Worm (Caenorhabditis elegans) whole organism, young adult: ENCODE measurements around the gene pbs-6.

Source experiments
- B0261.1 ChIP-seq: sonication (generic microtip); optimal IDR thresholded peaks from 2 replicates; lab custom pipeline; 2016; ENCODE audit warnings: mild to moderate bottlenecking, missing genetic modification characterization, moderate library complexity, missing compliant biosample characterization
- C06A6.2 ChIP-seq: fragments of 200-800 bp; sonication (Bioruptor generic); conservative IDR thresholded peaks from 2 replicates; pipeline ENCODE4 v1.3.6; 2022; ENCODE audit warnings: missing genetic modification characterization, missing compliant biosample characterization
- D2030.7 ChIP-seq: fragments of 200-800 bp; sonication (Bioruptor generic); IDR thresholded peaks from 2 replicates; pipeline ENCODE4 v1.3.6; 2022; ENCODE audit warnings: missing genetic modification reagents, missing genetic modification characterization, missing compliant biosample characterization
- F37B4.10 ChIP-seq: fragments of 200-800 bp; sonication (Bioruptor generic); IDR thresholded peaks from 2 replicates; pipeline ENCODE4 v1.3.6; 2022; ENCODE audit warnings: missing genetic modification characterization, missing compliant biosample characterization
- F49E8.2 ChIP-seq: sonication (generic microtip); optimal IDR thresholded peaks from 3 replicates; lab custom pipeline; 2017; ENCODE audit warnings: missing genetic modification characterization, mild to moderate bottlenecking, missing compliant biosample characterization, antibody characterized with exemption, moderate library complexity; ENCODE audit not compliant: insufficient read depth
- F52B5.7 ChIP-seq: sonication (generic microtip); optimal IDR thresholded peaks from 2 replicates; lab custom pipeline; 2016; ENCODE audit warnings: mild to moderate bottlenecking, missing genetic modification characterization, missing compliant biosample characterization
- T07F8.4 ChIP-seq: sonication (generic microtip); optimal IDR thresholded peaks from 2 replicates; lab custom pipeline; 2016; ENCODE audit warnings: mild to moderate bottlenecking, missing genetic modification characterization, moderate library complexity, missing compliant biosample characterization
- T26A5.8 ChIP-seq: sonication (generic microtip); optimal IDR thresholded peaks from 2 replicates; lab custom pipeline; 2016; ENCODE audit warnings: missing genetic modification characterization, missing compliant biosample characterization
- Y56A3A.18 ChIP-seq: fragments of 200-800 bp; sonication (Bioruptor generic); IDR thresholded peaks from 2 replicates; pipeline ENCODE4 v1.3.6; 2022; ENCODE audit warnings: missing genetic modification reagents, missing genetic modification characterization, missing compliant biosample characterization
- Y67H2A.10 ChIP-seq: fragments of 200-800 bp; sonication (Bioruptor generic); conservative IDR thresholded peaks from 2 replicates; pipeline ENCODE4 v1.3.6; 2022; ENCODE audit warnings: missing genetic modification reagents, missing genetic modification characterization, missing compliant biosample characterization
- ama-1 ChIP-seq, 3 experiments: fragments of 150-350 bp in 1 of 3; sonication (generic microtip) in 2 of 3; optimal IDR thresholded peaks; 2 replicates each; lab custom pipeline; 2014 to 2018; ENCODE audit warnings: missing biosample characterization in 2 of 3, missing genetic modification characterization in 2 of 3, missing genetic modification reagents in 2 of 3
- aptf-2 ChIP-seq: fragments of 200-800 bp; sonication (Bioruptor generic); conservative IDR thresholded peaks from 2 replicates; pipeline ENCODE4 v1.3.6; 2022; ENCODE audit warnings: missing genetic modification reagents, missing genetic modification characterization, missing compliant biosample characterization
- aptf-3 ChIP-seq: fragments of 200-800 bp; sonication (Bioruptor generic); IDR thresholded peaks from 2 replicates; pipeline ENCODE4 v1.3.6; 2022; ENCODE audit warnings: missing genetic modification characterization, missing compliant biosample characterization
- attf-3 ChIP-seq: fragments of 200-800 bp; sonication (Bioruptor generic); conservative IDR thresholded peaks from 2 replicates; pipeline ENCODE4 v1.3.6; 2022; ENCODE audit warnings: missing genetic modification reagents, missing genetic modification characterization, missing compliant biosample characterization
- attf-5 ChIP-seq: fragments of 200-800 bp; sonication (Bioruptor generic); optimal IDR thresholded peaks from 2 replicates; lab custom pipeline; 2018; ENCODE audit warnings: mild to moderate bottlenecking, missing genetic modification characterization, missing compliant biosample characterization
- bed-1 ChIP-seq: fragments of 200-800 bp; sonication (Bioruptor generic); IDR thresholded peaks from 2 replicates; pipeline ENCODE4 v1.3.6; 2022; ENCODE audit warnings: missing genetic modification reagents, missing genetic modification characterization, missing compliant biosample characterization
- cebp-1 ChIP-seq, 2 experiments: fragments of 200-800 bp in 1 of 2; sonication (Bioruptor generic) in 1 of 2; sonication (generic microtip) in 1 of 2; IDR thresholded peaks in 1 of 2; optimal IDR thresholded peaks in 1 of 2; 2 replicates each; pipeline versions ENCODE4 v1.3.6 to Lab custom; 2017 to 2022; ENCODE audit warnings: missing compliant biosample characterization in 2 of 2, missing genetic modification characterization in 2 of 2, mild to moderate bottlenecking in 1 of 2, missing genetic modification reagents in 1 of 2, moderate library complexity in 1 of 2
- cebp-2 ChIP-seq: fragments of 200-800 bp; sonication (Bioruptor generic); IDR thresholded peaks from 2 replicates; pipeline ENCODE4 v1.3.6; 2022; ENCODE audit warnings: missing genetic modification characterization, missing compliant biosample characterization
- ceh-40 ChIP-seq: fragments of 200-800 bp; sonication (Bioruptor generic); IDR thresholded peaks from 2 replicates; pipeline ENCODE4 v1.3.6; 2022; ENCODE audit warnings: missing genetic modification characterization, missing compliant biosample characterization
- ceh-58 ChIP-seq: fragments of 200-800 bp; sonication (Bioruptor generic); IDR thresholded peaks from 2 replicates; pipeline ENCODE4 v1.3.6; 2022; ENCODE audit warnings: missing genetic modification characterization, missing compliant biosample characterization
- ceh-91 ChIP-seq: fragments of 200-800 bp; sonication (Bioruptor generic); IDR thresholded peaks from 2 replicates; pipeline ENCODE4 v1.3.6; 2022; ENCODE audit warnings: missing genetic modification reagents, missing genetic modification characterization, missing compliant biosample characterization
- chd-7 ChIP-seq: sonication (generic microtip); optimal IDR thresholded peaks from 2 replicates; lab custom pipeline; 2016; ENCODE audit warnings: mild to moderate bottlenecking, missing genetic modification characterization, moderate library complexity, missing compliant biosample characterization
- dox-1 ChIP-seq: fragments of 200-800 bp; sonication (Bioruptor generic); IDR thresholded peaks from 2 replicates; pipeline ENCODE4 v1.3.6; 2022; ENCODE audit warnings: missing genetic modification reagents, missing genetic modification characterization, missing compliant biosample characterization
- dpff-1 ChIP-seq: sonication (generic microtip); optimal IDR thresholded peaks from 2 replicates; lab custom pipeline; 2017; ENCODE audit warnings: mild to moderate bottlenecking, missing genetic modification characterization, missing compliant biosample characterization
- efl-1 ChIP-seq: fragments of 150-350 bp; optimal IDR thresholded peaks from 2 replicates; lab custom pipeline; 2014; ENCODE audit warnings: missing biosample characterization, missing genetic modification reagents, missing genetic modification characterization
- egl-44 ChIP-seq: fragments of 200-800 bp; sonication (Bioruptor generic); IDR thresholded peaks from 2 replicates; pipeline ENCODE4 v1.3.6; 2022; ENCODE audit warnings: missing genetic modification reagents, missing genetic modification characterization, missing compliant biosample characterization
- egrh-3 ChIP-seq: fragments of 200-800 bp; sonication (Bioruptor generic); IDR thresholded peaks from 2 replicates; pipeline ENCODE4 v1.3.6; 2022; ENCODE audit warnings: missing genetic modification reagents, missing genetic modification characterization, missing compliant biosample characterization
- ekl-4 ChIP-seq: fragments of 200-800 bp; sonication (Bioruptor generic); IDR thresholded peaks from 2 replicates; pipeline ENCODE4 v1.3.6; 2022; ENCODE audit warnings: missing genetic modification reagents, missing genetic modification characterization, missing compliant biosample characterization
- fkh-3 ChIP-seq: sonication (generic microtip); optimal IDR thresholded peaks from 2 replicates; lab custom pipeline; 2016; ENCODE audit warnings: mild to moderate bottlenecking, missing genetic modification characterization, missing compliant biosample characterization
- him-1 ChIP-seq: sonication (generic microtip); optimal IDR thresholded peaks from 2 replicates; lab custom pipeline; 2016; ENCODE audit warnings: missing genotype, missing genetic modification reagents, missing genetic modification characterization, missing compliant biosample characterization
- hlh-26 ChIP-seq: fragments of 200-800 bp; sonication (Bioruptor generic); conservative IDR thresholded peaks from 2 replicates; pipeline ENCODE4 v1.3.6; 2022; ENCODE audit warnings: missing genetic modification reagents, missing genetic modification characterization, missing compliant biosample characterization
- hmg-1.2 ChIP-seq: fragments of 200-800 bp; sonication (Bioruptor generic); IDR thresholded peaks from 2 replicates; pipeline ENCODE4 v1.3.6; 2022; ENCODE audit warnings: missing genetic modification reagents, missing genetic modification characterization, missing compliant biosample characterization
- hmg-20 ChIP-seq: fragments of 200-800 bp; sonication (Bioruptor generic); IDR thresholded peaks from 2 replicates; pipeline ENCODE4 v1.3.6; 2022; ENCODE audit warnings: missing genetic modification reagents, missing genetic modification characterization, missing compliant biosample characterization
- let-607 ChIP-seq, 2 experiments: fragments of 200-800 bp in 1 of 2; sonication (Bioruptor generic) in 1 of 2; sonication (generic microtip) in 1 of 2; optimal IDR thresholded peaks; 2 replicates each; lab custom pipeline; 2016 to 2018; ENCODE audit warnings: mild to moderate bottlenecking in 2 of 2, missing compliant biosample characterization in 2 of 2, missing genetic modification characterization in 2 of 2, moderate library complexity in 2 of 2, missing genotype in 1 of 2
- lin-26 ChIP-seq: fragments of 200-800 bp; sonication (Bioruptor generic); IDR thresholded peaks from 2 replicates; pipeline ENCODE4 v1.3.6; 2022; ENCODE audit warnings: missing genetic modification reagents, missing genetic modification characterization, missing compliant biosample characterization
- madf-6 ChIP-seq: fragments of 200-800 bp; sonication (Bioruptor generic); IDR thresholded peaks from 2 replicates; pipeline ENCODE4 v1.3.6; 2022; ENCODE audit warnings: missing genetic modification reagents, missing genetic modification characterization, missing compliant biosample characterization
- mes-4 ChIP-seq: sonication (generic microtip); optimal IDR thresholded peaks from 2 replicates; lab custom pipeline; 2016; ENCODE audit warnings: missing genotype, missing genetic modification characterization, missing compliant biosample characterization
- mxl-1 ChIP-seq: sonication (generic microtip); optimal IDR thresholded peaks from 2 replicates; lab custom pipeline; 2016; ENCODE audit warnings: missing genetic modification characterization, missing compliant biosample characterization
- nfyb-1 ChIP-seq: fragments of 200-800 bp; sonication (Bioruptor generic); IDR thresholded peaks from 2 replicates; pipeline ENCODE4 v1.3.6; 2022; ENCODE audit warnings: missing genetic modification reagents, missing genetic modification characterization, missing compliant biosample characterization
- nhr-120 ChIP-seq: fragments of 200-800 bp; sonication (Bioruptor generic); IDR thresholded peaks from 2 replicates; pipeline ENCODE4 v1.3.6; 2022; ENCODE audit warnings: missing genetic modification characterization, missing compliant biosample characterization
- pha-4 ChIP-seq: fragments of 150-350 bp; sonication (generic microtip); optimal IDR thresholded peaks from 2 replicates; lab custom pipeline; 2014; ENCODE audit warnings: missing biosample characterization, missing genetic modification reagents, missing genetic modification characterization
- rpc-1 ChIP-seq, 2 experiments: fragments of 150-350 bp in 1 of 2; sonication (generic microtip) in 1 of 2; optimal IDR thresholded peaks; 2 replicates each; lab custom pipeline; 2014 to 2018; ENCODE audit warnings: missing biosample characterization in 1 of 2, missing genetic modification characterization in 1 of 2, missing genetic modification reagents in 1 of 2, missing genotype in 1 of 2
- snpc-1.1 ChIP-seq: sonication (generic microtip); optimal IDR thresholded peaks from 2 replicates; lab custom pipeline; 2017; ENCODE audit warnings: missing genetic modification characterization, mild to moderate bottlenecking, missing compliant biosample characterization, antibody characterized with exemption, moderate library complexity, missing genotype, missing genetic modification reagents; ENCODE audit not compliant: insufficient read depth
- tbp1 ChIP-seq: fragments of 200-800 bp; sonication (Bioruptor generic); optimal IDR thresholded peaks from 2 replicates; lab custom pipeline; 2018; ENCODE audit warnings: mild to moderate bottlenecking, missing genetic modification characterization, missing compliant biosample characterization
- xnd-1 ChIP-seq: sonication (generic microtip); optimal IDR thresholded peaks from 2 replicates; lab custom pipeline; 2016; ENCODE audit warnings: missing genotype, missing genetic modification reagents, missing genetic modification characterization, missing compliant biosample characterization
- zim-3 ChIP-seq: sonication (generic microtip); optimal IDR thresholded peaks from 2 replicates; lab custom pipeline; 2017; ENCODE audit warnings: mild to moderate bottlenecking, missing genetic modification characterization, moderate library complexity, missing compliant biosample characterization
- ztf-6 ChIP-seq: fragments of 200-800 bp; sonication (Bioruptor generic); IDR thresholded peaks from 2 replicates; pipeline ENCODE4 v1.3.6; 2022; ENCODE audit warnings: missing genetic modification reagents, missing genetic modification characterization, missing compliant biosample characterization

The pbs-6 gene

ce11 chrIII:8250007-8250683 is 6.3 kb upstream of the pbs-6 start, which contains the start of gene knl-1 (continued):
- TF ChIP-seq ceh-58 (GFP tag; lab: Robert Waterston, UW) (no peak), zim-3 (tag; lab: Kevin White, UChicago) (no peak), T07F8.4 (tag; lab: Kevin White, UChicago) (no peak), Y56A3A.18 (GFP tag; lab: Robert Waterston, UW) (no peak), madf-6 (GFP tag; lab: Robert Waterston, UW) (peak; percentile 69), efl-1 (GFP tag; lab: Kevin White, UChicago) (peak; percentile 90), dox-1 (peak; percentile 74), dpff-1 (tag; lab: Kevin White, UChicago) (no peak), attf-5 (GFP tag; lab: Kevin White, UChicago) (peak; percentile 59), B0261.1 (tag; lab: Kevin White, UChicago) (no peak), mes-4 (tag; lab: Kevin White, UChicago) (no peak), let-607 (tag; optimal IDR thresholded peaks at IDR 0.05; lab: Kevin White, UChicago) (no peak), nfyb-1 (GFP tag; lab: Robert Waterston, UW) (no peak), cebp-2 (GFP tag; lab: Robert Waterston, UW) (no peak), bed-1 (GFP tag; lab: Robert Waterston, UW) (no peak), xnd-1 (tag; lab: Kevin White, UChicago) (no peak), ceh-40 (GFP tag; lab: Robert Waterston, UW) (no peak), C06A6.2 (GFP tag; lab: Robert Waterston, UW) (no peak), Y67H2A.10 (GFP tag; lab: Robert Waterston, UW) (no peak), cebp-1 (GFP tag; IDR thresholded peaks at IDR 0.05; lab: Robert Waterston, UW) (no peak), cebp-1 (tag; optimal IDR thresholded peaks at IDR 0.05; lab: Kevin White, UChicago) (no peak), hmg-20 (GFP tag; lab: Robert Waterston, UW) (no peak), ceh-91 (GFP tag; lab: Robert Waterston, UW) (peak; percentile 75), aptf-2 (GFP tag; lab: Robert Waterston, UW) (0 out of 2 replicates have a peak, but pooled peaks have one; percentile 51), pha-4 (tag; lab: Kevin White, UChicago) (no peak), ekl-4 (GFP tag; lab: Robert Waterston, UW) (no peak), D2030.7 (GFP tag; lab: Robert Waterston, UW) (peak; percentile 74), F37B4.10 (no peak), snpc-1.1 (tag; lab: Kevin White, UChicago) (no peak), fkh-3 (tag; lab: Kevin White, UChicago) (no peak), chd-7 (no peak), tbp1 (GFP tag; lab: Kevin White, UChicago) (peak; percentile 25), nhr-120 (GFP tag; lab: Robert Waterston, UW) (no peak), hlh-26 (GFP tag; lab: Robert Waterston, UW) (no peak), him-1 (tag; lab: Kevin White, UChicago) (no peak), mxl-1 (tag; lab: Kevin White, UChicago) (no peak), rpc-1 (optimal IDR thresholded peaks at IDR 0.05; lab: Kevin White, UChicago) (no peak), rpc-1 (tag; optimal IDR thresholded peaks at IDR 0.05; lab: Kevin White, UChicago) (no peak), hmg-1.2 (peak; percentile 46; the same call in 1 of the 2 replicates), lin-26 (no peak), egrh-3 (0 out of 2 replicates have a peak, but pooled peaks have one; percentile 49), F49E8.2 (tag; lab: Kevin White, UChicago) (no peak), egl-44 (GFP tag; lab: Robert Waterston, UW) (no peak), T26A5.8 (tag; lab: Kevin White, UChicago) (no peak), F52B5.7 (tag; lab: Kevin White, UChicago) (no peak), attf-3 (GFP tag; lab: Robert Waterston, UW) (peak; percentile 63; the same call in 1 of the 2 replicates), ama-1 (optimal IDR thresholded peaks at IDR 0.05; lab: Kevin White, UChicago) (no peak), ama-1 (GFP tag; optimal IDR thresholded peaks at IDR 0.05; lab: Kevin White, UChicago) (no peak), aptf-3 (no peak), ztf-6 (no peak)
